Fruit fly (Drosophila melanogaster): ENCODE measurements around the gene pum.
A peak's percentile ranks its signal among the peaks of the same experiment; 100 is the strongest.

The pum gene

DNA sequence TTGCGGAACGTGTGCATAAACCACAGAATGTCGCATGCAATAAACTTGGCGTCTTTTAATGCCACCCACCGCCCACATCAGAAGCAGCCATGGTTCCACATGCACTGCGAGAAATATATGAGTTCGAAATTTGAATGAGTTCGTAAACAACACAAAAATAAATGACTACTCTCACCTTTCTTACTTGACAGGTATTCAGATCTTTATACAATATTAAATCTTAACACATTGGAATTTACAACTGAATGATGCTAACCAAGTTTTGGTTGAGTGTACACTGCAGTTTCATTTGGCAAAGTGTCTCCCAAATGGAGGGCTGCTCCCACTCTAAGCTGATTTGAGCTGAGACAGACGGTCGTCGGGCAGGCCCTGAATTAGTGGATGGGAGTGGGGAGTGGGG, 162.5 kb downstream of the pum start (continued):
- no peak for TF ChIP-seq CG4820 (GFP tag; optimal IDR thresholded peaks at IDR 0.05)
- no peak for TF ChIP-seq Dref (GFP tag; IDR thresholded peaks at IDR 0.05)
- TF ChIP-seq en (GFP tag; optimal IDR thresholded peaks at IDR 0.05), result no peak
- TF ChIP-seq CG31441 (GFP tag; IDR thresholded peaks at IDR 0.05), result 0 out of 2 replicates have a peak, but pooled peaks have one; percentile 12
- no peak for TF ChIP-seq dmrt11E (tag; optimal IDR thresholded peaks at IDR 0.05)
- no peak for TF ChIP-seq CG15601 (tag; optimal IDR thresholded peaks at IDR 0.05)
- TF ChIP-seq zen2 (GFP tag; IDR thresholded peaks at IDR 0.05; ENCODE audit: partially characterized antibody), result no peak
- TF ChIP-seq Blimp-1 (GFP tag; optimal IDR thresholded peaks at IDR 0.05), result peak; percentile 12
- no peak for TF ChIP-seq Ssrp (tag; optimal IDR thresholded peaks at IDR 0.05)
- TF ChIP-seq Xrp1 (GFP tag; IDR thresholded peaks at IDR 0.05), result peak; percentile 20; the same call in 1 of the 2 replicates
- peak; percentile 81 for TF ChIP-seq Ets65A (GFP tag)
- TF ChIP-seq zfh2 (GFP tag; optimal IDR thresholded peaks at IDR 0.05), result no peak
- TF ChIP-seq sens (GFP tag), result peak; percentile 28
- no peak for TF ChIP-seq Dll (GFP tag; IDR thresholded peaks at IDR 0.05; ENCODE audit: partially characterized antibody)
- no peak for TF ChIP-seq salm (tag; optimal IDR thresholded peaks at IDR 0.05)
- TF ChIP-seq CG30403 (GFP tag; optimal IDR thresholded peaks at IDR 0.05), result no peak
- TF ChIP-seq fu2 (GFP tag; optimal IDR thresholded peaks at IDR 0.05), result no peak
- TF ChIP-seq Med (GFP tag), result peak; percentile 68
- TF ChIP-seq pum (GFP tag; optimal IDR thresholded peaks at IDR 0.05), result no peak
- no peak for TF ChIP-seq CG6654 (GFP tag; optimal IDR thresholded peaks at IDR 0.05)
- TF ChIP-seq CG12236 (GFP tag; optimal IDR thresholded peaks at IDR 0.05), result no peak
- TF ChIP-seq CG12071 (GFP tag; optimal IDR thresholded peaks at IDR 0.05), result no peak
- TF ChIP-seq CG17912 (GFP tag; optimal IDR thresholded peaks at IDR 0.05), result no peak
- TF ChIP-seq ems (GFP tag; optimal IDR thresholded peaks at IDR 0.05), result peak; percentile 7
- TF ChIP-seq CoRest (tag; optimal IDR thresholded peaks at IDR 0.05), result no peak
- TF ChIP-seq CG10654 (GFP tag; optimal IDR thresholded peaks at IDR 0.05), result no peak
- TF ChIP-seq hbn (GFP tag; IDR thresholded peaks at IDR 0.05; ENCODE audit: partially characterized antibody), result no peak
- TF ChIP-seq emc (GFP tag; optimal IDR thresholded peaks at IDR 0.05), result no peak
- TF ChIP-seq grau (tag; optimal IDR thresholded peaks at IDR 0.05), result no peak

DNA sequence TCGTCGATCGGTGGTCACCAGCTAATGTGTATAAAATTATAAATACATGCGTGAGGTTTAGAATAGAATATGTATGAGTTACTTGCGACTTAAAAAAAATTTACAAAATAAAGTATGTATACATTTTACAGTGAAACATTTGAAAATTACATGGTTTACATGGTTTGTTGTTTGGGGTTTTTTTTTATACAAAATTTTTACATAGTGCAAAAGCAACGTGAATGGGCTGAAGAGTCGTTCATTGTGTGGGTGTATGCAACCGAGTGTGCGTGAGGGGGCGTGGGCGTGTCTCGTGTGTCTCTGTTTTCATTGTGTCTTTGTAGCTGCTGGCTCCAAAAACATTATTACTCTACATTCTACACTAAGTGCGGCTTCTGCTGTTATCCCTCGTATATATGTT, 167.6 kb downstream of the pum start:
- TF ChIP-seq sd (tag; optimal IDR thresholded peaks at IDR 0.05) (no peak), amos (GFP tag; IDR thresholded peaks at IDR 0.05; ENCODE audit: partially characterized antibody) (peak; percentile 56; the same call in 1 of the 2 replicates), Ada2b (GFP tag; IDR thresholded peaks at IDR 0.05) (no peak), CG2199 (GFP tag; IDR thresholded peaks at IDR 0.05) (peak; percentile 34; the same call in 1 of the 3 replicates), CG16813 (GFP tag; IDR thresholded peaks at IDR 0.05; ENCODE audit: partially characterized antibody) (peak; percentile 57), Bgb (GFP tag; IDR thresholded peaks at IDR 0.05; ENCODE audit: partially characterized antibody) (peak; percentile 52), vnd (GFP tag; IDR thresholded peaks at IDR 0.05; ENCODE audit: partially characterized antibody) (0 out of 3 replicates have a peak, but pooled peaks have one; percentile 40), CG6791 (GFP tag; IDR thresholded peaks at IDR 0.05; ENCODE audit: partially characterized antibody) (0 out of 3 replicates have a peak, but pooled peaks have one; percentile 40), CG17186 (GFP tag; optimal IDR thresholded peaks at IDR 0.05) (no peak), CG17328 (GFP tag; IDR thresholded peaks at IDR 0.05) (no peak)

dm6 chr3R:9068418-9068817, 169.1 kb downstream of the pum start:
- no peak for TF ChIP-seq D (optimal IDR thresholded peaks at IDR 0.05)
- TF ChIP-seq D (GFP tag; optimal IDR thresholded peaks at IDR 0.05), result no peak
- TF ChIP-seq Sry-β (GFP tag; optimal IDR thresholded peaks at IDR 0.05), result no peak
- no peak for TF ChIP-seq gfzf (GFP tag; optimal IDR thresholded peaks at IDR 0.05)
- TF ChIP-seq HLH4C (GFP tag; IDR thresholded peaks at IDR 0.05; ENCODE audit: partially characterized antibody), result 0 out of 3 replicates have a peak, but pooled peaks have one; percentile 42
- TF ChIP-seq Dll (GFP tag; IDR thresholded peaks at IDR 0.05; ENCODE audit: partially characterized antibody), result no peak
- TF ChIP-seq kni (GFP tag; optimal IDR thresholded peaks at IDR 0.05), result no peak
- no peak for TF ChIP-seq CG12391 (tag; optimal IDR thresholded peaks at IDR 0.05)
- TF ChIP-seq hb (GFP tag; IDR thresholded peaks at IDR 0.05; ENCODE audit: partially characterized antibody), result peak; percentile 68; the same call in 2 of the 3 replicates
- TF ChIP-seq Neu2 (GFP tag; optimal IDR thresholded peaks at IDR 0.05; ENCODE audit: borderline replicate concordance), result no peak
- TF ChIP-seq hkb (optimal IDR thresholded peaks at IDR 0.05), result no peak
- no peak for TF ChIP-seq hkb (GFP tag; IDR thresholded peaks at IDR 0.05)
- TF ChIP-seq CG14667 (GFP tag; IDR thresholded peaks at IDR 0.05), result no peak
